Fruit fly (Drosophila melanogaster) whole organism, embryonic: ENCODE measurements around the gene CG32645.
A peak's percentile ranks its signal among the peaks of the same experiment; 100 is the strongest.

Experiments
- ATbp ChIP-seq: fragments of 200-800 bp; sonication (Bioruptor generic); optimal IDR thresholded peaks from 2 replicates; lab custom pipeline; 2017; ENCODE audit warnings: missing biosample characterization, mild to moderate bottlenecking, missing genetic modification characterization, missing genetic modification reagents
- B-H1 ChIP-seq: fragments of 200-800 bp; sonication (Bioruptor generic); IDR thresholded peaks from 3 replicates; pipeline ENCODE4 v1.3.6; 2022; ENCODE audit warnings: missing biosample characterization, missing genetic modification characterization
- CG11560 ChIP-seq: fragments of 200-800 bp; sonication (Bioruptor generic); IDR thresholded peaks from 3 replicates; pipeline ENCODE4 v1.3.6; 2022; ENCODE audit warnings: missing biosample characterization, missing genetic modification characterization
- CG11696 ChIP-seq: fragments of 200-800 bp; sonication (Bioruptor generic); IDR thresholded peaks from 2 replicates; pipeline ENCODE4 v1.3.6; 2022; ENCODE audit warnings: missing biosample characterization, missing genetic modification characterization
- CG12155 ChIP-seq: fragments of 200-800 bp; sonication (Bioruptor generic); optimal IDR thresholded peaks from 3 replicates; lab custom pipeline; 2016; ENCODE audit warnings: missing biosample characterization, missing genetic modification characterization
- CG1233 ChIP-seq: fragments of 200-800 bp; sonication (Bioruptor generic); optimal IDR thresholded peaks from 4 replicates; lab custom pipeline; 2018; ENCODE audit warnings: missing biosample characterization, mild to moderate bottlenecking, missing genetic modification characterization
- CG13287 ChIP-seq: fragments of 200-800 bp; sonication (Bioruptor generic); IDR thresholded peaks from 2 replicates; pipeline ENCODE4 v1.3.6; 2022; ENCODE audit warnings: missing biosample characterization, missing genetic modification characterization; ENCODE audit not compliant: partially characterized antibody
- CG14050 ChIP-seq: fragments of 200-800 bp; sonication (Bioruptor generic); IDR thresholded peaks from 3 replicates; pipeline ENCODE4 v1.3.6; 2022; ENCODE audit warnings: missing biosample characterization, missing genetic modification characterization
- CG14860 ChIP-seq: fragments of 200-800 bp; sonication (Bioruptor generic); IDR thresholded peaks from 3 replicates; pipeline ENCODE4 v1.3.6; 2022; ENCODE audit warnings: missing biosample characterization, missing genetic modification characterization; ENCODE audit not compliant: partially characterized antibody
- CG15011 ChIP-seq: fragments of 200-800 bp; sonication (Bioruptor generic); optimal IDR thresholded peaks from 3 replicates; lab custom pipeline; 2018; ENCODE audit warnings: missing biosample characterization, mild to moderate bottlenecking, missing genetic modification characterization
- CG16813 ChIP-seq: fragments of 200-800 bp; sonication (Bioruptor generic); IDR thresholded peaks from 3 replicates; pipeline ENCODE4 v1.3.6; 2022; ENCODE audit warnings: missing biosample characterization, missing genetic modification characterization; ENCODE audit not compliant: partially characterized antibody
- CG18011 ChIP-seq: fragments of 200-800 bp; sonication (Bioruptor generic); optimal IDR thresholded peaks from 2 replicates; lab custom pipeline; 2017; ENCODE audit warnings: missing biosample characterization, missing genetic modification characterization, mild to moderate bottlenecking, moderate library complexity, missing genotype
- CG2199 ChIP-seq: fragments of 200-800 bp; sonication (Bioruptor generic); IDR thresholded peaks from 3 replicates; pipeline ENCODE4 v1.3.6; 2022; ENCODE audit warnings: missing biosample characterization, missing genetic modification characterization
- CG31441 ChIP-seq: fragments of 200-800 bp; sonication (Bioruptor generic); IDR thresholded peaks from 2 replicates; pipeline ENCODE4 v1.3.6; 2022; ENCODE audit warnings: missing biosample characterization, missing genetic modification characterization
- CG4404 ChIP-seq: fragments of 200-800 bp; sonication (Bioruptor generic); IDR thresholded peaks from 2 replicates; pipeline ENCODE4 v1.3.6; 2022; ENCODE audit warnings: missing biosample characterization, missing genetic modification characterization
- CG4617 ChIP-seq: fragments of 200-800 bp; sonication (Bioruptor generic); optimal IDR thresholded peaks from 3 replicates; lab custom pipeline; 2016; ENCODE audit warnings: missing biosample characterization, missing genetic modification characterization, borderline replicate concordance
- CG6765 ChIP-seq: fragments of 200-800 bp; sonication (Bioruptor generic); optimal IDR thresholded peaks from 3 replicates; lab custom pipeline; 2017; ENCODE audit warnings: missing biosample characterization, mild to moderate bottlenecking, missing genetic modification characterization
- CG7372 ChIP-seq: fragments of 200-800 bp; sonication (Bioruptor generic); IDR thresholded peaks from 2 replicates; pipeline ENCODE4 v1.3.6; 2022; ENCODE audit warnings: missing biosample characterization, missing genetic modification characterization
- Dad ChIP-seq: fragments of 200-800 bp; sonication (Bioruptor generic); optimal IDR thresholded peaks from 3 replicates; lab custom pipeline; 2016; ENCODE audit warnings: missing biosample characterization, missing genetic modification characterization
- Dek ChIP-seq: fragments of 200-800 bp; sonication (Bioruptor generic); optimal IDR thresholded peaks from 3 replicates; lab custom pipeline; 2019; ENCODE audit warnings: missing biosample characterization, mild to moderate bottlenecking, missing genetic modification characterization, moderate library complexity
- Dfd ChIP-seq, 2 experiments: fragments of >200 bp; optimal IDR thresholded peaks; 2 replicates each; lab custom pipeline; 2017; ENCODE audit warnings: missing biosample characterization in 2 of 2, missing genetic modification characterization in 2 of 2
- ERR ChIP-seq: fragments of 200-800 bp; sonication (Bioruptor generic); optimal IDR thresholded peaks from 2 replicates; lab custom pipeline; 2016; ENCODE audit warnings: missing biosample characterization, missing genetic modification characterization
- MTF-1 ChIP-seq: fragments of 200-800 bp; sonication (Bioruptor generic); optimal IDR thresholded peaks from 2 replicates; lab custom pipeline; 2018; ENCODE audit warnings: missing biosample characterization, mild to moderate bottlenecking, missing genetic modification characterization, borderline replicate concordance
- Tbp ChIP-seq: fragments of >200 bp; optimal IDR thresholded peaks from 2 replicates; lab custom pipeline; 2018; ENCODE audit warnings: missing biosample characterization, missing genetic modification characterization
- ac ChIP-seq: fragments of 200-800 bp; sonication (Bioruptor generic); optimal IDR thresholded peaks from 3 replicates; lab custom pipeline; 2017; ENCODE audit warnings: missing biosample characterization, mild to moderate bottlenecking, missing genetic modification characterization
- ato ChIP-seq: fragments of 200-800 bp; sonication (Bioruptor generic); IDR thresholded peaks from 2 replicates; pipeline ENCODE4 v1.3.6; 2022; ENCODE audit warnings: missing biosample characterization, missing genetic modification characterization; ENCODE audit not compliant: partially characterized antibody
- bab2 ChIP-seq: fragments of 200-800 bp; sonication (Bioruptor generic); optimal IDR thresholded peaks from 2 replicates; lab custom pipeline; 2016; ENCODE audit warnings: missing biosample characterization, missing genetic modification characterization
- bowl ChIP-seq: fragments of 200-800 bp; sonication (Bioruptor generic); IDR thresholded peaks from 2 replicates; pipeline ENCODE4 v1.3.6; 2022; ENCODE audit warnings: missing biosample characterization, missing genetic modification characterization
- cato ChIP-seq: fragments of 200-800 bp; sonication (Bioruptor generic); optimal IDR thresholded peaks from 2 replicates; lab custom pipeline; 2016; ENCODE audit warnings: missing biosample characterization, missing genetic modification characterization, borderline replicate concordance
- chif ChIP-seq, 2 experiments: fragments of 200-800 bp; sonication (Bioruptor generic); optimal IDR thresholded peaks; 3 replicates each; lab custom pipeline; 2016; ENCODE audit warnings: missing biosample characterization in 2 of 2, missing genetic modification characterization in 2 of 2
- chinmo ChIP-seq: fragments of 200-800 bp; sonication (Bioruptor generic); IDR thresholded peaks from 4 replicates; pipeline ENCODE4 v1.3.6; 2022; ENCODE audit warnings: missing biosample characterization, missing genetic modification characterization; ENCODE audit not compliant: partially characterized antibody
- corto ChIP-seq: fragments of 200-800 bp; sonication (Bioruptor generic); optimal IDR thresholded peaks from 2 replicates; lab custom pipeline; 2016; ENCODE audit warnings: missing biosample characterization, mild to moderate bottlenecking, missing genetic modification characterization, moderate library complexity
- danr ChIP-seq: fragments of 200-800 bp; sonication (Bioruptor generic); IDR thresholded peaks from 2 replicates; pipeline ENCODE4 v1.3.6; 2022; ENCODE audit warnings: missing biosample characterization, missing genetic modification characterization
- dati ChIP-seq: fragments of 200-800 bp; sonication (Bioruptor generic); IDR thresholded peaks from 2 replicates; pipeline ENCODE4 v1.3.6; 2022; ENCODE audit warnings: missing biosample characterization, missing genetic modification characterization
- dm ChIP-seq: fragments of 200-800 bp; sonication (Bioruptor generic); optimal IDR thresholded peaks from 3 replicates; lab custom pipeline; 2016; ENCODE audit warnings: missing biosample characterization, missing genetic modification characterization
- ftz-f1 ChIP-seq: fragments of 200-800 bp; sonication (Bioruptor generic); optimal IDR thresholded peaks from 2 replicates; lab custom pipeline; 2016; ENCODE audit warnings: missing biosample characterization, missing genetic modification characterization
- gro ChIP-seq: fragments of 200-800 bp; sonication (Bioruptor generic); optimal IDR thresholded peaks from 2 replicates; lab custom pipeline; 2016; ENCODE audit warnings: missing biosample characterization, missing genetic modification characterization
- hkb ChIP-seq, 2 experiments: fragments of 200-800 bp in 1 of 2; fragments of >200 bp in 1 of 2; sonication (Bioruptor generic) in 1 of 2; IDR thresholded peaks in 1 of 2; optimal IDR thresholded peaks in 1 of 2; 2 replicates each; pipeline versions ENCODE4 v1.3.6 to Lab custom; 2017 to 2022; ENCODE audit warnings: missing biosample characterization in 1 of 2, missing genetic modification characterization in 1 of 2
- inv ChIP-seq: fragments of 200-800 bp; sonication (Bioruptor generic); IDR thresholded peaks from 2 replicates; pipeline ENCODE4 v1.3.6; 2022; ENCODE audit warnings: missing biosample characterization, missing genetic modification characterization; ENCODE audit not compliant: partially characterized antibody
- jumu ChIP-seq: fragments of 200-800 bp; sonication (Bioruptor generic); optimal IDR thresholded peaks from 3 replicates; lab custom pipeline; 2016; ENCODE audit warnings: missing biosample characterization, missing genetic modification characterization
- luna ChIP-seq: fragments of 200-800 bp; sonication (Bioruptor generic); optimal IDR thresholded peaks from 2 replicates; lab custom pipeline; 2016; ENCODE audit warnings: missing biosample characterization, missing genetic modification characterization
- nau ChIP-seq: fragments of 200-800 bp; sonication (Bioruptor generic); optimal IDR thresholded peaks from 3 replicates; lab custom pipeline; 2017; ENCODE audit warnings: missing biosample characterization, mild to moderate bottlenecking, missing genetic modification characterization, missing genetic modification reagents
- oc ChIP-seq: fragments of 200-800 bp; sonication (Bioruptor generic); optimal IDR thresholded peaks from 2 replicates; lab custom pipeline; 2018; ENCODE audit warnings: missing biosample characterization, mild to moderate bottlenecking, missing genetic modification characterization, moderate library complexity
- odd ChIP-seq: fragments of 200-800 bp; sonication (Bioruptor generic); optimal IDR thresholded peaks from 2 replicates; lab custom pipeline; 2017; ENCODE audit warnings: missing biosample characterization, mild to moderate bottlenecking, missing genetic modification characterization
- pita ChIP-seq: fragments of 200-800 bp; sonication (Bioruptor generic); optimal IDR thresholded peaks from 2 replicates; lab custom pipeline; 2017; ENCODE audit warnings: missing biosample characterization, mild to moderate bottlenecking, missing genetic modification characterization
- pnt ChIP-seq: fragments of 200-800 bp; sonication (Bioruptor generic); optimal IDR thresholded peaks from 3 replicates; lab custom pipeline; 2016; ENCODE audit warnings: missing biosample characterization, missing genetic modification characterization
- ranshi ChIP-seq: fragments of 200-800 bp; sonication (Bioruptor generic); IDR thresholded peaks from 2 replicates; pipeline ENCODE4 v1.3.6; 2022; ENCODE audit warnings: missing biosample characterization, missing genetic modification characterization
- sob ChIP-seq: fragments of 200-800 bp; sonication (Bioruptor generic); IDR thresholded peaks from 2 replicates; pipeline ENCODE4 v1.3.6; 2022; ENCODE audit warnings: missing biosample characterization, missing genetic modification characterization
- vfl ChIP-seq: fragments of 200-800 bp; sonication (Bioruptor generic); optimal IDR thresholded peaks from 2 replicates; lab custom pipeline; 2016; ENCODE audit warnings: missing biosample characterization, missing genetic modification characterization

CG32645 gene

dm6 chrX:13136939-13137697 is 1.9 kb upstream of the CG32645 start (continued):
- TF ChIP-seq cato (GFP tag; lab: Kevin White, UChicago) (no peak), CG15011 (no peak), inv (GFP tag; lab: Robert Waterston, UW) (no peak), odd (GFP tag; lab: Kevin White, UChicago) (no peak), gro (GFP tag; lab: Kevin White, UChicago) (no peak), CG11560 (no peak), Dek (no peak), chinmo (GFP tag; lab: Robert Waterston, UW) (no peak), CG14860 (no peak), nau (GFP tag; lab: Kevin White, UChicago) (no peak), CG16813 (no peak), sob (GFP tag; lab: Robert Waterston, UW) (peak; percentile 48; the same call in 1 of the 2 replicates), CG31441 (GFP tag; lab: Robert Waterston, UW) (peak; percentile 57), CG18011 (GFP tag; lab: Kevin White, UChicago) (no peak), CG13287 (no peak), oc (peak; percentile 67), Tbp (GFP tag; lab: Kevin White, UChicago) (no peak), dati (no peak), dm (GFP tag; lab: Kevin White, UChicago) (no peak), ato (GFP tag; lab: Robert Waterston, UW) (no peak), ranshi (GFP tag; lab: Robert Waterston, UW) (peak; percentile 71), ac (GFP tag; lab: Kevin White, UChicago) (no peak), MTF-1 (GFP tag; lab: Kevin White, UChicago) (no peak), jumu (no peak), ERR (GFP tag; lab: Kevin White, UChicago) (no peak), danr (no peak; the same call in 1 of the 2 replicates), bab2 (GFP tag; lab: Kevin White, UChicago) (peak; percentile 44), CG7372 (GFP tag; lab: Robert Waterston, UW) (0 out of 2 replicates have a peak, but pooled peaks have one; percentile 11), vfl (no peak), B-H1 (peak; percentile 67), ftz-f1 (no peak), CG4404 (0 out of 2 replicates have a peak, but pooled peaks have one; percentile 8), pnt (peak; percentile 17), Dad (GFP tag; lab: Kevin White, UChicago) (no peak), CG2199 (GFP tag; lab: Robert Waterston, UW) (0 out of 3 replicates have a peak, but pooled peaks have one; percentile 25), ATbp (GFP tag; lab: Kevin White, UChicago) (peak; percentile 69), chif (GFP tag; optimal IDR thresholded peaks at IDR 0.05; lab: Kevin White, UChicago) (no peak), CG1233 (GFP tag; lab: Kevin White, UChicago) (peak; percentile 49), CG6765 (GFP tag; lab: Kevin White, UChicago) (no peak), CG14050 (GFP tag; lab: Robert Waterston, UW) (peak; percentile 55), bowl (GFP tag; lab: Robert Waterston, UW) (peak; percentile 76), Dfd (GFP tag; optimal IDR thresholded peaks at IDR 0.05; lab: Kevin White, UChicago) (no peak), corto (GFP tag; lab: Kevin White, UChicago) (peak; percentile 54), CG4617 (no peak), CG12155 (GFP tag; lab: Kevin White, UChicago) (no peak), CG11696 (GFP tag; lab: Robert Waterston, UW) (no peak), hkb (optimal IDR thresholded peaks at IDR 0.05; lab: Kevin White, UChicago) (no peak), hkb (GFP tag; IDR thresholded peaks at IDR 0.05; lab: Robert Waterston, UW) (peak; percentile 81), luna (GFP tag; lab: Kevin White, UChicago) (no peak), pita (GFP tag; lab: Kevin White, UChicago) (no peak)
